Fruit fly (Drosophila melanogaster) whole organism, embryonic: ENCODE measurements around the gene CG17996.
A peak's percentile ranks its signal among the peaks of the same experiment; 100 is the strongest.

Source experiments
- Antp ChIP-seq: fragments of 200-800 bp; sonication (Bioruptor generic); optimal IDR thresholded peaks from 3 replicates; lab custom pipeline; 2016; ENCODE audit warnings: missing biosample characterization, missing genetic modification characterization
- CG10979 ChIP-seq: fragments of 200-800 bp; sonication (Bioruptor generic); optimal IDR thresholded peaks from 2 replicates; lab custom pipeline; 2018; ENCODE audit warnings: missing biosample characterization, mild to moderate bottlenecking, missing genetic modification characterization, moderate library complexity
- CG12299 ChIP-seq: fragments of 200-800 bp; sonication (Bioruptor generic); optimal IDR thresholded peaks from 2 replicates; lab custom pipeline; 2018; ENCODE audit warnings: missing biosample characterization, mild to moderate bottlenecking, missing genetic modification characterization
- CG14860 ChIP-seq: fragments of 200-800 bp; sonication (Bioruptor generic); IDR thresholded peaks from 3 replicates; pipeline ENCODE4 v1.3.6; 2022; ENCODE audit warnings: missing biosample characterization, missing genetic modification characterization; ENCODE audit not compliant: partially characterized antibody
- CG1603 ChIP-seq: fragments of 200-800 bp; sonication (Bioruptor generic); optimal IDR thresholded peaks from 2 replicates; lab custom pipeline; 2019; ENCODE audit warnings: missing biosample characterization, mild to moderate bottlenecking, missing genetic modification characterization, moderate library complexity
- CG16779 ChIP-seq: fragments of 200-800 bp; sonication (Bioruptor generic); IDR thresholded peaks from 2 replicates; pipeline ENCODE4 v1.3.6; 2022; ENCODE audit warnings: missing biosample characterization, missing genetic modification characterization
- CG17612 ChIP-seq: fragments of 200-800 bp; sonication (Bioruptor generic); IDR thresholded peaks from 2 replicates; pipeline ENCODE4 v1.3.6; 2022; ENCODE audit warnings: missing biosample characterization, missing genetic modification characterization
- CG2120 ChIP-seq: fragments of 200-800 bp; sonication (Bioruptor generic); optimal IDR thresholded peaks from 3 replicates; lab custom pipeline; 2016; ENCODE audit warnings: missing biosample characterization, missing genetic modification characterization
- CG2889 ChIP-seq: fragments of 200-800 bp; sonication (Bioruptor generic); IDR thresholded peaks from 3 replicates; pipeline ENCODE4 v1.3.6; 2022; ENCODE audit warnings: missing biosample characterization, missing genetic modification characterization
- CG30020 ChIP-seq: fragments of 200-800 bp; optimal IDR thresholded peaks from 2 replicates; lab custom pipeline; 2019; ENCODE audit warnings: missing biosample characterization, mild to moderate bottlenecking, missing genetic modification characterization, moderate library complexity
- CG31224 ChIP-seq: fragments of 200-800 bp; sonication (Bioruptor generic); IDR thresholded peaks from 2 replicates; pipeline ENCODE4 v1.3.6; 2022; ENCODE audit warnings: missing biosample characterization, missing genetic modification characterization
- CG31365 ChIP-seq: fragments of 200-800 bp; sonication (Bioruptor generic); optimal IDR thresholded peaks from 2 replicates; lab custom pipeline; 2018; ENCODE audit warnings: missing biosample characterization, mild to moderate bottlenecking, missing genetic modification characterization
- CG33213 ChIP-seq: fragments of 200-800 bp; sonication (Bioruptor generic); optimal IDR thresholded peaks from 3 replicates; lab custom pipeline; 2016; ENCODE audit warnings: missing biosample characterization, missing genetic modification characterization
- CG33557 ChIP-seq: fragments of 200-800 bp; sonication (Bioruptor generic); optimal IDR thresholded peaks from 2 replicates; lab custom pipeline; 2019; ENCODE audit warnings: missing biosample characterization, mild to moderate bottlenecking, missing genetic modification characterization, moderate library complexity
- CG3995 ChIP-seq: fragments of 200-800 bp; sonication (Bioruptor generic); optimal IDR thresholded peaks from 3 replicates; lab custom pipeline; 2016; ENCODE audit warnings: missing biosample characterization, missing genetic modification characterization
- CG6175 ChIP-seq: fragments of 200-800 bp; sonication (Bioruptor generic); IDR thresholded peaks from 3 replicates; pipeline ENCODE4 v1.3.6; 2022; ENCODE audit warnings: missing biosample characterization, missing genetic modification characterization
- CG6272 ChIP-seq: fragments of 200-800 bp; sonication (Bioruptor generic); IDR thresholded peaks from 2 replicates; pipeline ENCODE4 v1.3.6; 2022; ENCODE audit warnings: missing biosample characterization, missing genetic modification characterization
- CG6683 ChIP-seq: fragments of 200-800 bp; sonication (Bioruptor generic); optimal IDR thresholded peaks from 2 replicates; lab custom pipeline; 2017; ENCODE audit warnings: missing biosample characterization, mild to moderate bottlenecking, missing genetic modification characterization, missing genetic modification reagents
- CG6765 ChIP-seq: fragments of 200-800 bp; sonication (Bioruptor generic); optimal IDR thresholded peaks from 3 replicates; lab custom pipeline; 2017; ENCODE audit warnings: missing biosample characterization, mild to moderate bottlenecking, missing genetic modification characterization
- CG6813 ChIP-seq: fragments of 200-800 bp; sonication (Bioruptor generic); optimal IDR thresholded peaks from 2 replicates; lab custom pipeline; 2017; ENCODE audit warnings: missing biosample characterization, missing genetic modification characterization, mild to moderate bottlenecking, moderate library complexity, missing genetic modification reagents
- CG7745 ChIP-seq: fragments of 200-800 bp; sonication (Bioruptor generic); optimal IDR thresholded peaks from 2 replicates; lab custom pipeline; 2018; ENCODE audit warnings: missing biosample characterization, mild to moderate bottlenecking, missing genetic modification characterization, moderate library complexity
- CG8281 ChIP-seq: fragments of 200-800 bp; sonication (Bioruptor generic); optimal IDR thresholded peaks from 2 replicates; lab custom pipeline; 2018; ENCODE audit warnings: missing biosample characterization, mild to moderate bottlenecking, missing genetic modification characterization, moderate library complexity
- CG8765 ChIP-seq: fragments of 200-800 bp; sonication (Bioruptor generic); IDR thresholded peaks from 2 replicates; pipeline ENCODE4 v1.3.6; 2022; ENCODE audit warnings: missing biosample characterization, missing genetic modification characterization
- CG8944 ChIP-seq: fragments of 200-800 bp; sonication (Bioruptor generic); optimal IDR thresholded peaks from 3 replicates; lab custom pipeline; 2016; ENCODE audit warnings: missing biosample characterization, missing genetic modification characterization
- CG9817 ChIP-seq: fragments of 200-800 bp; sonication (Bioruptor generic); optimal IDR thresholded peaks from 2 replicates; lab custom pipeline; 2018; ENCODE audit warnings: missing biosample characterization, mild to moderate bottlenecking, missing genetic modification characterization, moderate library complexity
- HLHmδ ChIP-seq: fragments of 200-800 bp; sonication (Bioruptor generic); optimal IDR thresholded peaks from 2 replicates; lab custom pipeline; 2018; ENCODE audit warnings: missing biosample characterization, mild to moderate bottlenecking, missing genetic modification characterization, moderate library complexity
- Hsf ChIP-seq: fragments of 200-800 bp; sonication (Bioruptor generic); optimal IDR thresholded peaks from 3 replicates; lab custom pipeline; 2016; ENCODE audit warnings: missing biosample characterization, missing genetic modification characterization
- Jarid2 ChIP-seq: fragments of 200-800 bp; sonication (Bioruptor generic); optimal IDR thresholded peaks from 3 replicates; lab custom pipeline; 2017; ENCODE audit warnings: mild to moderate bottlenecking, missing biosample characterization, missing genetic modification reagents, missing genetic modification characterization
- Kr ChIP-seq: fragments of 200-800 bp; sonication (Bioruptor generic); optimal IDR thresholded peaks from 2 replicates; lab custom pipeline; 2017; ENCODE audit warnings: missing biosample characterization, mild to moderate bottlenecking, missing genetic modification characterization
- Mad ChIP-seq: fragments of 200-800 bp; sonication (Bioruptor generic); optimal IDR thresholded peaks from 2 replicates; lab custom pipeline; 2016; ENCODE audit warnings: missing biosample characterization, missing genetic modification characterization
- Max ChIP-seq: fragments of 200-800 bp; sonication (Bioruptor generic); optimal IDR thresholded peaks from 2 replicates; lab custom pipeline; 2016; ENCODE audit warnings: missing biosample characterization, mild to moderate bottlenecking, missing genetic modification characterization
- Scr ChIP-seq: fragments of 200-800 bp; sonication (Bioruptor generic); IDR thresholded peaks from 2 replicates; pipeline ENCODE4 v1.3.6; 2022; ENCODE audit warnings: missing biosample characterization, missing genetic modification characterization; ENCODE audit not compliant: partially characterized antibody
- Stat92E ChIP-seq, 3 experiments: fragments of >200 bp in 2 of 3; fragments of 200-800 bp in 1 of 3; sonication (Bioruptor generic) in 1 of 3; optimal IDR thresholded peaks; 2 replicates each; lab custom pipeline; 2017 to 2019; ENCODE audit warnings: missing biosample characterization in 3 of 3, missing genetic modification characterization in 3 of 3, mild to moderate bottlenecking in 1 of 3, moderate library complexity in 1 of 3
- Trl ChIP-seq, 3 experiments: fragments of >200 bp in 2 of 3; fragments of 200-800 bp in 1 of 3; sonication (Bioruptor generic) in 1 of 3; optimal IDR thresholded peaks; 2 replicates in 1 of 3; 3 replicates in 2 of 3; lab custom pipeline; 2016 to 2017; ENCODE audit warnings: missing biosample characterization in 1 of 3, missing genetic modification characterization in 1 of 3
- danr ChIP-seq: fragments of 200-800 bp; sonication (Bioruptor generic); IDR thresholded peaks from 2 replicates; pipeline ENCODE4 v1.3.6; 2022; ENCODE audit warnings: missing biosample characterization, missing genetic modification characterization
- fd102C ChIP-seq: fragments of 200-800 bp; sonication (Bioruptor generic); optimal IDR thresholded peaks from 2 replicates; lab custom pipeline; 2018; ENCODE audit warnings: missing biosample characterization, mild to moderate bottlenecking, missing genetic modification characterization, moderate library complexity
- fd96Cb ChIP-seq: fragments of 200-800 bp; sonication (Bioruptor generic); optimal IDR thresholded peaks from 2 replicates; lab custom pipeline; 2018; ENCODE audit warnings: missing biosample characterization, mild to moderate bottlenecking, missing genetic modification characterization, moderate library complexity
- gce ChIP-seq: fragments of 200-800 bp; sonication (Bioruptor generic); IDR thresholded peaks from 3 replicates; pipeline ENCODE4 v1.3.6; 2022; ENCODE audit warnings: missing biosample characterization, missing genetic modification characterization
- gsb-n ChIP-seq: fragments of 200-800 bp; sonication (Bioruptor generic); optimal IDR thresholded peaks from 3 replicates; lab custom pipeline; 2018; ENCODE audit warnings: missing biosample characterization, mild to moderate bottlenecking, missing genetic modification characterization
- lmd ChIP-seq: fragments of 200-800 bp; sonication (Bioruptor generic); IDR thresholded peaks from 2 replicates; pipeline ENCODE4 v1.3.6; 2022; ENCODE audit warnings: missing biosample characterization, missing genetic modification characterization
- lov ChIP-seq, 2 experiments: fragments of 200-800 bp in 1 of 2; fragments of >200 bp in 1 of 2; sonication (Bioruptor generic) in 1 of 2; IDR thresholded peaks in 1 of 2; optimal IDR thresholded peaks in 1 of 2; 2 replicates in 1 of 2; 3 replicates in 1 of 2; pipeline versions ENCODE4 v1.3.6 to Lab custom; 2017 to 2022; ENCODE audit warnings: missing biosample characterization in 1 of 2, missing genetic modification characterization in 1 of 2
- pzg ChIP-seq: fragments of 200-800 bp; sonication (Bioruptor generic); optimal IDR thresholded peaks from 3 replicates; lab custom pipeline; 2018; ENCODE audit warnings: missing biosample characterization, mild to moderate bottlenecking, missing genetic modification characterization, moderate library complexity
- shn ChIP-seq: fragments of 200-800 bp; sonication (Bioruptor generic); optimal IDR thresholded peaks from 3 replicates; lab custom pipeline; 2016; ENCODE audit warnings: missing biosample characterization, missing genetic modification characterization
- sqz ChIP-seq: fragments of 200-800 bp; sonication (Bioruptor generic); optimal IDR thresholded peaks from 3 replicates; lab custom pipeline; 2018; ENCODE audit warnings: missing biosample characterization, mild to moderate bottlenecking, missing genetic modification characterization
- sug ChIP-seq: fragments of 200-800 bp; optimal IDR thresholded peaks from 2 replicates; lab custom pipeline; 2019; ENCODE audit warnings: missing biosample characterization, mild to moderate bottlenecking, missing genetic modification characterization, moderate library complexity
- tgo ChIP-seq: fragments of 200-800 bp; sonication (Bioruptor generic); IDR thresholded peaks from 3 replicates; pipeline ENCODE4 v1.3.6; 2022; ENCODE audit warnings: missing biosample characterization, missing genetic modification characterization
- wek ChIP-seq: fragments of 200-800 bp; sonication (Bioruptor generic); optimal IDR thresholded peaks from 3 replicates; lab custom pipeline; 2018; ENCODE audit warnings: missing biosample characterization, mild to moderate bottlenecking, missing genetic modification characterization, moderate library complexity
- zfh2 ChIP-seq: fragments of 200-800 bp; sonication (Bioruptor generic); optimal IDR thresholded peaks from 2 replicates; lab custom pipeline; 2016; ENCODE audit warnings: missing biosample characterization, missing genetic modification characterization

Gene CG17996

dm6 chr2L:16684908-16685611 is 45.8 kb downstream of the CG17996 start (continued):
- TF ChIP-seq CG31224 (GFP tag; lab: Robert Waterston, UW) (no peak), CG9817 (tag; lab: Kevin White, UChicago) (peak; percentile 40), wek (GFP tag; lab: Kevin White, UChicago) (no peak), gsb-n (peak; percentile 49), CG6272 (GFP tag; lab: Robert Waterston, UW) (no peak), HLHmδ (GFP tag; lab: Kevin White, UChicago) (no peak), Mad (GFP tag; lab: Kevin White, UChicago) (no peak), CG14860 (no peak), fd102C (GFP tag; lab: Kevin White, UChicago) (no peak), CG33557 (no peak), Jarid2 (GFP tag; lab: Kevin White, UChicago) (peak; percentile 34), gce (GFP tag; lab: Robert Waterston, UW) (no peak), CG6175 (no peak), CG2889 (GFP tag; lab: Robert Waterston, UW) (no peak), Trl (optimal IDR thresholded peaks at IDR 0.05; lab: Kevin White, UChicago) (peak; percentile 68 to 76), Trl (GFP tag; optimal IDR thresholded peaks at IDR 0.05; lab: Kevin White, UChicago) (no peak), Scr (GFP tag; lab: Robert Waterston, UW) (no peak), lmd (GFP tag; lab: Robert Waterston, UW) (peak; percentile 52), CG6683 (GFP tag; lab: Kevin White, UChicago) (peak; percentile 46), CG8944 (no peak), Max (GFP tag; lab: Kevin White, UChicago) (peak; percentile 25), shn (no peak), pzg (GFP tag; lab: Kevin White, UChicago) (no peak), fd96Cb (tag; lab: Kevin White, UChicago) (peak; percentile 65), CG6813 (GFP tag; lab: Kevin White, UChicago) (peak; percentile 62), CG12299 (peak; percentile 64), CG17612 (GFP tag; lab: Robert Waterston, UW) (no peak), CG6765 (GFP tag; lab: Kevin White, UChicago) (no peak), sqz (GFP tag; lab: Kevin White, UChicago) (no peak), CG7745 (tag; lab: Kevin White, UChicago) (no peak), Antp (GFP tag; lab: Kevin White, UChicago) (no peak), Hsf (no peak), sug (peak; percentile 62), zfh2 (GFP tag; lab: Kevin White, UChicago) (no peak), CG2120 (GFP tag; lab: Kevin White, UChicago) (peak; percentile 32), Stat92E (GFP tag; optimal IDR thresholded peaks at IDR 0.05; lab: Kevin White, UChicago) (no peak), CG33213 (GFP tag; lab: Kevin White, UChicago) (no peak), Kr (GFP tag; lab: Kevin White, UChicago) (no peak), CG8765 (no peak), lov (optimal IDR thresholded peaks at IDR 0.05; lab: Kevin White, UChicago) (no peak), lov (GFP tag; IDR thresholded peaks at IDR 0.05; lab: Robert Waterston, UW) (no peak), CG30020 (tag; lab: Kevin White, UChicago) (no peak), CG31365 (tag; lab: Kevin White, UChicago) (no peak), CG10979 (tag; lab: Kevin White, UChicago) (peak; percentile 78), tgo (GFP tag; lab: Robert Waterston, UW) (no peak), CG16779 (GFP tag; lab: Robert Waterston, UW) (no peak), CG3995 (GFP tag; lab: Kevin White, UChicago) (no peak), CG8281 (no peak), CG1603 (tag; lab: Kevin White, UChicago) (no peak), danr (GFP tag; lab: Robert Waterston, UW) (0 out of 2 replicates have a peak, but pooled peaks have one; percentile 5)
